Worm (Caenorhabditis elegans): ENCODE measurements around the gene efl-1.

Gene efl-1

ce11 chrV:17001167-17001566 lies 35.7 kb upstream of the efl-1 start, which contains the start of gene sri-9:
sri-9 (plus strand) TSS chrV:17001467.
- no peak for TF ChIP-seq mab-9 (GFP tag; IDR thresholded peaks at IDR 0.05)
- no peak for TF ChIP-seq nhr-12 (tag; optimal IDR thresholded peaks at IDR 0.05)
- TF ChIP-seq ztf-4 (tag; optimal IDR thresholded peaks at IDR 0.05) = no peak

- no peak for TF ChIP-seq nhr-90 (tag; optimal IDR thresholded peaks at IDR 0.05; ENCODE audit: poor library complexity)
- TF ChIP-seq zag-1 (tag; optimal IDR thresholded peaks at IDR 0.05) = no peak
- TF ChIP-seq pag-3 (tag; optimal IDR thresholded peaks at IDR 0.05; ENCODE audit: borderline replicate concordance, insufficient read depth) = no peak
- TF ChIP-seq hlh-17 (GFP tag; optimal IDR thresholded peaks at IDR 0.05; ENCODE audit: borderline replicate concordance) = no peak
- no peak for TF ChIP-seq lir-3 (tag; optimal IDR thresholded peaks at IDR 0.05; ENCODE audit: poor library complexity)
- no peak for TF ChIP-seq hpl-2 (GFP tag; optimal IDR thresholded peaks at IDR 0.05)
- no peak for TF ChIP-seq sup-37 (GFP tag; optimal IDR thresholded peaks at IDR 0.05)
- no peak for TF ChIP-seq blmp-1 (tag; optimal IDR thresholded peaks at IDR 0.05)
- no peak for TF ChIP-seq mef-2 (tag; optimal IDR thresholded peaks at IDR 0.05)
- TF ChIP-seq lin-35 (GFP tag; optimal IDR thresholded peaks at IDR 0.05) = no peak
- no peak for TF ChIP-seq fkh-8 (tag; optimal IDR thresholded peaks at IDR 0.05)
- no peak for TF ChIP-seq mab-9 (GFP tag; IDR thresholded peaks at IDR 0.05)
- no peak for TF ChIP-seq C16A3.4 (tag; optimal IDR thresholded peaks at IDR 0.05)
- no peak for TF ChIP-seq ceh-90 (tag; optimal IDR thresholded peaks at IDR 0.05)
Measured at ce11 chrV:17000635-17001034, 35.2 kb upstream of the efl-1 start.

- TF ChIP-seq isw-1 (GFP tag; IDR thresholded peaks at IDR 0.05) = no peak
- no peak for TF ChIP-seq zip-4 (GFP tag; optimal IDR thresholded peaks at IDR 0.05)
- TF ChIP-seq ceh-90 (tag; optimal IDR thresholded peaks at IDR 0.05) = no peak
- TF ChIP-seq skn-1 (tag; optimal IDR thresholded peaks at IDR 0.05) = no peak
- TF ChIP-seq sup-37 (GFP tag; optimal IDR thresholded peaks at IDR 0.05) = no peak
- TF ChIP-seq pag-3 (tag; optimal IDR thresholded peaks at IDR 0.05; ENCODE audit: borderline replicate concordance, insufficient read depth) = no peak
- TF ChIP-seq ztf-4 (tag; optimal IDR thresholded peaks at IDR 0.05) = no peak
- no peak for TF ChIP-seq lin-15B (tag; optimal IDR thresholded peaks at IDR 0.05)
- TF ChIP-seq grh-1 (GFP tag; IDR thresholded peaks at IDR 0.05) = no peak
- no peak for TF ChIP-seq snpc-4 (tag; optimal IDR thresholded peaks at IDR 0.05)
- no peak for TF ChIP-seq nhr-77 (tag; optimal IDR thresholded peaks at IDR 0.05)
- no peak for TF ChIP-seq pax-3 (tag; optimal IDR thresholded peaks at IDR 0.05)
- TF ChIP-seq nhr-76 (tag; optimal IDR thresholded peaks at IDR 0.05) = no peak
- no peak for TF ChIP-seq jun-1 (tag; optimal IDR thresholded peaks at IDR 0.05)
- TF ChIP-seq zag-1 (tag; optimal IDR thresholded peaks at IDR 0.05) = no peak
- TF ChIP-seq lir-3 (tag; optimal IDR thresholded peaks at IDR 0.05; ENCODE audit: poor library complexity) = no peak
Measured at ce11 chrV:17000204-17000603, 34.7 kb upstream of the efl-1 start, which contains the start of gene str-217. str-217 (minus strand) TSS chrV:17000304.

- no peak for TF ChIP-seq unc-62 (GFP tag; optimal IDR thresholded peaks at IDR 0.05)
- TF ChIP-seq vab-15 (tag; optimal IDR thresholded peaks at IDR 0.05) = no peak
- TF ChIP-seq nhr-84 (tag; optimal IDR thresholded peaks at IDR 0.05) = no peak
- no peak for TF ChIP-seq swsn-7 (tag; optimal IDR thresholded peaks at IDR 0.05)
- no peak for TF ChIP-seq ztf-4 (tag; optimal IDR thresholded peaks at IDR 0.05)
Measured at ce11 chrV:16992383-16992782, 26.9 kb upstream of the efl-1 start.

- TF ChIP-seq nhr-47 (tag; optimal IDR thresholded peaks at IDR 0.05) = no peak
- TF ChIP-seq blmp-1 (tag; optimal IDR thresholded peaks at IDR 0.05) = no peak
- no peak for TF ChIP-seq C16A3.4 (tag; optimal IDR thresholded peaks at IDR 0.05)
- TF ChIP-seq swsn-7 (tag; optimal IDR thresholded peaks at IDR 0.05) = no peak
- no peak for TF ChIP-seq mdl-1 (tag; optimal IDR thresholded peaks at IDR 0.05)
- TF ChIP-seq hlh-17 (GFP tag; optimal IDR thresholded peaks at IDR 0.05; ENCODE audit: borderline replicate concordance) = no peak
- TF ChIP-seq dsc-1 (tag; optimal IDR thresholded peaks at IDR 0.05) = no peak
- TF ChIP-seq ets-5 (GFP tag; IDR thresholded peaks at IDR 0.05) = no peak
- no peak for TF ChIP-seq aha-1 (tag; optimal IDR thresholded peaks at IDR 0.05)
- no peak for TF ChIP-seq pqm-1 (tag; optimal IDR thresholded peaks at IDR 0.05)
- no peak for TF ChIP-seq mef-2 (tag; optimal IDR thresholded peaks at IDR 0.05)
- TF ChIP-seq snpc-4 (tag; optimal IDR thresholded peaks at IDR 0.05) = no peak
- TF ChIP-seq snu-23 (GFP tag; optimal IDR thresholded peaks at IDR 0.05) = no peak
- TF ChIP-seq ztf-4 (tag; optimal IDR thresholded peaks at IDR 0.05) = no peak
- TF ChIP-seq nhr-84 (tag; optimal IDR thresholded peaks at IDR 0.05) = no peak
Measured at ce11 chrV:16991734-16992133, 26.3 kb upstream of the efl-1 start, which contains the start of gene srz-95. srz-95 (plus strand) TSS chrV:16992034.
